ENCODE assay signal across 1 fruit fly cellular context in the genomic region with DNA sequence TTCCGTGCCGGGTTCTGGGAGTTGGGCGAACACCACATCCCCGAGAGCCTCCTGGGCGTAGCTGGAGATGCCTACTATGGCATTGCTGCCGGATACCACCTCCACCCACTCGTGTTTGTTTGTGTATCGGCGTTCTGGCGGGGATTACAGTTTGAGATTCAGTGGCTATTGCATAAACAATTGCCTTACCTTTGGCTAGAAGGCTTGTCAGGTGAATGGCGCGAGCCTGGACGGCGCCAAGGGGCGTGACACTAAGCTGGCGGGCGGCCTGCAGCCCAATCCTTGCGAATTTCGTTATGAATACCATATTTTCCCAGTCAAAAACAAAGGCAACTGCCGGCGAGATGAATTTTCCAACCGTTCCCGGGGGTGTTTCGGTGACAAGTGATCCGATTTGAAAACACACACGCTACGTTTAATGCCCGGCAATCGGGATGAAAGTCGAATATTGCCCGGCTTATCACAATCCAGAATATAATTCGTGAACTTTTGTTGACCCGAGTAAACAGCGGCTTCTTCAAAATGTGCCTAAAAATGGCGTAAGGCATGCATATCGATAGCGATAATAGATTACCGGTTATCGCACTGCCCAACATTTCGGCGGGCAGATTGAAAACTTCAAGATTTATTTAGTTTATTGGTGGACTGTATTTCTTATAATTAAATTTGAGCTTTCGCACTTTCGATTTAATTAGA.
TF ChIP-seq lines count a peak whose summit lies in the region.

A gene (minus strand): TSS at position 511 of the 696 bp plus-strand sequence.

TF ChIP-seq in whole organism, embryonic, 481 proteins besides CTCF, POLR2A, EP300 and RAD21 (continued from another document and continues in another):
- peak; percentile 66 for TF ChIP-seq CG34224 (GFP tag; IDR thresholded peaks at IDR 0.05; lab: Robert Waterston, UW; ENCODE audit: partially characterized antibody)
- TF ChIP-seq CG1603 (tag; optimal IDR thresholded peaks at IDR 0.05; lab: Kevin White, UChicago): peak; percentile 64
- peak; percentile 17 for TF ChIP-seq CG2712 (tag; optimal IDR thresholded peaks at IDR 0.05; lab: Kevin White, UChicago)
- TF ChIP-seq CG4617 (GFP tag; optimal IDR thresholded peaks at IDR 0.05; lab: Kevin White, UChicago; ENCODE audit: borderline replicate concordance): peak; percentile 29
- TF ChIP-seq CG11247 (GFP tag; IDR thresholded peaks at IDR 0.05; lab: Robert Waterston, UW): no peak
- no peak for TF ChIP-seq ATbp (GFP tag; optimal IDR thresholded peaks at IDR 0.05; lab: Kevin White, UChicago)
- TF ChIP-seq gfzf (GFP tag; optimal IDR thresholded peaks at IDR 0.05; lab: Kevin White, UChicago): peak; percentile 77
- TF ChIP-seq pum (GFP tag; optimal IDR thresholded peaks at IDR 0.05; lab: Kevin White, UChicago): no peak
- no peak for TF ChIP-seq CG11456 (GFP tag; IDR thresholded peaks at IDR 0.05; lab: Robert Waterston, UW)
- TF ChIP-seq ro (GFP tag; IDR thresholded peaks at IDR 0.05; lab: Robert Waterston, UW): no peak
- TF ChIP-seq NFAT (GFP tag; IDR thresholded peaks at IDR 0.05; lab: Robert Waterston, UW): peak; percentile 21; the same call in 1 of the 2 replicates
- TF ChIP-seq CG6272 (GFP tag; IDR thresholded peaks at IDR 0.05; lab: Robert Waterston, UW): no peak
- TF ChIP-seq Med (GFP tag; lab: Kevin White, UChicago): peak; percentile 60
- TF ChIP-seq Vsx1 (GFP tag; optimal IDR thresholded peaks at IDR 0.05; lab: Kevin White, UChicago): no peak
- TF ChIP-seq sqz (GFP tag; optimal IDR thresholded peaks at IDR 0.05; lab: Kevin White, UChicago): no peak
- no peak for TF ChIP-seq CG3847 (GFP tag; IDR thresholded peaks at IDR 0.05; lab: Robert Waterston, UW)
- TF ChIP-seq lbe (GFP tag; optimal IDR thresholded peaks at IDR 0.05; lab: Kevin White, UChicago): peak; percentile 26
- no peak for TF ChIP-seq Hr39 (optimal IDR thresholded peaks at IDR 0.05; lab: Kevin White, UChicago)
- TF ChIP-seq knrl (GFP tag; IDR thresholded peaks at IDR 0.05; lab: Robert Waterston, UW; ENCODE audit: partially characterized antibody): 0 out of 3 replicates have a peak, but pooled peaks have one; percentile 21
- TF ChIP-seq run (tag; optimal IDR thresholded peaks at IDR 0.05; lab: Kevin White, UChicago): no peak
- TF ChIP-seq CG10543 (GFP tag; optimal IDR thresholded peaks at IDR 0.05; lab: Kevin White, UChicago): peak; percentile 65
- TF ChIP-seq bbx (GFP tag; IDR thresholded peaks at IDR 0.05; lab: Robert Waterston, UW; ENCODE audit: partially characterized antibody): peak; percentile 50
- no peak for TF ChIP-seq H15 (GFP tag; IDR thresholded peaks at IDR 0.05; lab: Robert Waterston, UW)
- no peak for TF ChIP-seq CG5180 (GFP tag; optimal IDR thresholded peaks at IDR 0.05; lab: Kevin White, UChicago)
- peak; percentile 61 for TF ChIP-seq BEAF-32 (GFP tag; optimal IDR thresholded peaks at IDR 0.05; lab: Kevin White, UChicago)
- TF ChIP-seq MESR4 (GFP tag; optimal IDR thresholded peaks at IDR 0.05; lab: Kevin White, UChicago): peak; percentile 42
- TF ChIP-seq fu2 (GFP tag; optimal IDR thresholded peaks at IDR 0.05; lab: Kevin White, UChicago): no peak
- TF ChIP-seq CG17186 (GFP tag; optimal IDR thresholded peaks at IDR 0.05; lab: Kevin White, UChicago): peak; percentile 9
- no peak for TF ChIP-seq CrebB (tag; optimal IDR thresholded peaks at IDR 0.05; lab: Kevin White, UChicago)
- TF ChIP-seq CG4404 (GFP tag; IDR thresholded peaks at IDR 0.05; lab: Robert Waterston, UW): no peak
- peak; percentile 78 for TF ChIP-seq sens (GFP tag; lab: Kevin White, UChicago)
- peak; percentile 5 for TF ChIP-seq CG13424 (tag; optimal IDR thresholded peaks at IDR 0.05; lab: Kevin White, UChicago)
- peak; percentile 51 for TF ChIP-seq CG9797 (GFP tag; optimal IDR thresholded peaks at IDR 0.05; lab: Kevin White, UChicago)
- TF ChIP-seq CG16813 (GFP tag; IDR thresholded peaks at IDR 0.05; lab: Robert Waterston, UW; ENCODE audit: partially characterized antibody): peak; percentile 49; the same call in 2 of the 3 replicates
- peak; percentile 19 for TF ChIP-seq lab (GFP tag; optimal IDR thresholded peaks at IDR 0.05; lab: Kevin White, UChicago)
- TF ChIP-seq Ada2b (GFP tag; IDR thresholded peaks at IDR 0.05; lab: Robert Waterston, UW): no peak
- no peak for TF ChIP-seq CG16779 (GFP tag; IDR thresholded peaks at IDR 0.05; lab: Robert Waterston, UW)
- TF ChIP-seq ap (GFP tag; IDR thresholded peaks at IDR 0.05; lab: Robert Waterston, UW): no peak
- TF ChIP-seq Dek (tag; optimal IDR thresholded peaks at IDR 0.05; lab: Kevin White, UChicago): no peak
- no peak for TF ChIP-seq trh (GFP tag; optimal IDR thresholded peaks at IDR 0.05; lab: Kevin White, UChicago)
- TF ChIP-seq ken (GFP tag; IDR thresholded peaks at IDR 0.05; lab: Robert Waterston, UW): no peak
- no peak for TF ChIP-seq lmd (GFP tag; IDR thresholded peaks at IDR 0.05; lab: Robert Waterston, UW)
- no peak for TF ChIP-seq otp (GFP tag; IDR thresholded peaks at IDR 0.05; lab: Robert Waterston, UW)
- TF ChIP-seq CG15479 (GFP tag; optimal IDR thresholded peaks at IDR 0.05; lab: Kevin White, UChicago): no peak
- TF ChIP-seq Abd-B (GFP tag; optimal IDR thresholded peaks at IDR 0.05; lab: Kevin White, UChicago): no peak
- TF ChIP-seq unpg (GFP tag; optimal IDR thresholded peaks at IDR 0.05; lab: Kevin White, UChicago): no peak
- TF ChIP-seq CG8281 (tag; optimal IDR thresholded peaks at IDR 0.05; lab: Kevin White, UChicago): no peak
- peak; percentile 43 for TF ChIP-seq D (optimal IDR thresholded peaks at IDR 0.05; lab: Kevin White, UChicago)
- TF ChIP-seq D (GFP tag; optimal IDR thresholded peaks at IDR 0.05; lab: Kevin White, UChicago): no peak
- TF ChIP-seq CG14860 (GFP tag; IDR thresholded peaks at IDR 0.05; lab: Robert Waterston, UW; ENCODE audit: partially characterized antibody): 0 out of 3 replicates have a peak, but pooled peaks have one; percentile 13
- no peak for TF ChIP-seq CG2202 (tag; optimal IDR thresholded peaks at IDR 0.05; lab: Kevin White, UChicago)
- no peak for TF ChIP-seq CG9609 (GFP tag; optimal IDR thresholded peaks at IDR 0.05; lab: Kevin White, UChicago)
- no peak for TF ChIP-seq mirr (GFP tag; optimal IDR thresholded peaks at IDR 0.05; lab: Kevin White, UChicago)
- TF ChIP-seq Pdp1 (GFP tag; optimal IDR thresholded peaks at IDR 0.05; lab: Kevin White, UChicago): peak in 1 of 2 experiments; percentile 81
- TF ChIP-seq cad (GFP tag; optimal IDR thresholded peaks at IDR 0.05; lab: Kevin White, UChicago): no peak
- no peak for TF ChIP-seq Antp (GFP tag; optimal IDR thresholded peaks at IDR 0.05; lab: Kevin White, UChicago)
- TF ChIP-seq CG3995 (GFP tag; optimal IDR thresholded peaks at IDR 0.05; lab: Kevin White, UChicago): no peak
- TF ChIP-seq al (GFP tag; IDR thresholded peaks at IDR 0.05; lab: Robert Waterston, UW): no peak
- no peak for TF ChIP-seq Nf-YC (tag; optimal IDR thresholded peaks at IDR 0.05; lab: Kevin White, UChicago)
- TF ChIP-seq Doc3 (GFP tag; IDR thresholded peaks at IDR 0.05; lab: Robert Waterston, UW; ENCODE audit: partially characterized antibody): peak; percentile 48; the same call in 2 of the 3 replicates
- no peak for TF ChIP-seq CG14667 (GFP tag; IDR thresholded peaks at IDR 0.05; lab: Robert Waterston, UW)
- no peak for TF ChIP-seq CG17612 (GFP tag; IDR thresholded peaks at IDR 0.05; lab: Robert Waterston, UW)
- TF ChIP-seq hbn (GFP tag; IDR thresholded peaks at IDR 0.05; lab: Robert Waterston, UW; ENCODE audit: partially characterized antibody): no peak; the same call in 1 of the 2 replicates
- 0 out of 3 replicates have a peak, but pooled peaks have one; percentile 20 for TF ChIP-seq z (GFP tag; IDR thresholded peaks at IDR 0.05; lab: Robert Waterston, UW)
- TF ChIP-seq gem (tag; optimal IDR thresholded peaks at IDR 0.05; lab: Kevin White, UChicago): peak; percentile 22
- no peak for TF ChIP-seq CG31224 (GFP tag; IDR thresholded peaks at IDR 0.05; lab: Robert Waterston, UW)
- no peak for TF ChIP-seq Myb (GFP tag; optimal IDR thresholded peaks at IDR 0.05; lab: Kevin White, UChicago)
- peak; percentile 28 for TF ChIP-seq Sin3A (optimal IDR thresholded peaks at IDR 0.05; lab: Kevin White, UChicago)
- peak; percentile 13 for TF ChIP-seq nerfin-1 (tag; optimal IDR thresholded peaks at IDR 0.05; lab: Kevin White, UChicago)
- no peak for TF ChIP-seq ewg (GFP tag; optimal IDR thresholded peaks at IDR 0.05; lab: Kevin White, UChicago)
- TF ChIP-seq CG6765 (GFP tag; optimal IDR thresholded peaks at IDR 0.05; lab: Kevin White, UChicago): no peak
- no peak for TF ChIP-seq br (optimal IDR thresholded peaks at IDR 0.05; lab: Kevin White, UChicago)
- no peak for TF ChIP-seq CG8290 (GFP tag; optimal IDR thresholded peaks at IDR 0.05; lab: Kevin White, UChicago)
- TF ChIP-seq CG8290 (tag; optimal IDR thresholded peaks at IDR 0.05; lab: Kevin White, UChicago): peak in 1 of 2 experiments; percentile 54
- TF ChIP-seq CG15514 (GFP tag; optimal IDR thresholded peaks at IDR 0.05; lab: Kevin White, UChicago): peak; percentile 54
- TF ChIP-seq CG12659 (GFP tag; optimal IDR thresholded peaks at IDR 0.05; lab: Kevin White, UChicago): peak; percentile 9
- no peak for TF ChIP-seq CG6813 (GFP tag; optimal IDR thresholded peaks at IDR 0.05; lab: Kevin White, UChicago)
- no peak for TF ChIP-seq CG18011 (GFP tag; optimal IDR thresholded peaks at IDR 0.05; lab: Kevin White, UChicago)
- no peak for TF ChIP-seq CG1024 (GFP tag; IDR thresholded peaks at IDR 0.05; lab: Robert Waterston, UW)
- TF ChIP-seq CG10267 (tag; optimal IDR thresholded peaks at IDR 0.05; lab: Kevin White, UChicago): peak; percentile 5
- no peak for TF ChIP-seq ems (GFP tag; optimal IDR thresholded peaks at IDR 0.05; lab: Kevin White, UChicago)
- peak; percentile 45; the same call in 2 of the 3 replicates for TF ChIP-seq Opbp (GFP tag; IDR thresholded peaks at IDR 0.05; lab: Robert Waterston, UW; ENCODE audit: partially characterized antibody)
- TF ChIP-seq CG17361 (GFP tag; IDR thresholded peaks at IDR 0.05; lab: Robert Waterston, UW): 0 out of 3 replicates have a peak, but pooled peaks have one; percentile 19
- TF ChIP-seq exex (tag; optimal IDR thresholded peaks at IDR 0.05; lab: Kevin White, UChicago): peak; percentile 27
- TF ChIP-seq CG16815 (GFP tag; optimal IDR thresholded peaks at IDR 0.05; lab: Kevin White, UChicago): no peak
- TF ChIP-seq zen (tag; optimal IDR thresholded peaks at IDR 0.05; lab: Kevin White, UChicago): peak; percentile 4
- TF ChIP-seq pros (GFP tag; optimal IDR thresholded peaks at IDR 0.05; lab: Kevin White, UChicago): peak; percentile 87
- TF ChIP-seq Max (GFP tag; optimal IDR thresholded peaks at IDR 0.05; lab: Kevin White, UChicago): no peak
- peak; percentile 58 for TF ChIP-seq Bgb (GFP tag; IDR thresholded peaks at IDR 0.05; lab: Robert Waterston, UW; ENCODE audit: partially characterized antibody)
- no peak for TF ChIP-seq slou (GFP tag; optimal IDR thresholded peaks at IDR 0.05; lab: Kevin White, UChicago)
- peak; percentile 71 for TF ChIP-seq CG2116 (GFP tag; optimal IDR thresholded peaks at IDR 0.05; lab: Kevin White, UChicago)
- no peak for TF ChIP-seq en (GFP tag; optimal IDR thresholded peaks at IDR 0.05; lab: Kevin White, UChicago)
- TF ChIP-seq sug (tag; optimal IDR thresholded peaks at IDR 0.05; lab: Kevin White, UChicago): no peak
- peak; percentile 31; the same call in 1 of the 2 replicates for TF ChIP-seq vvl (GFP tag; IDR thresholded peaks at IDR 0.05; lab: Robert Waterston, UW)
- peak; percentile 57 for TF ChIP-seq CG6791 (GFP tag; IDR thresholded peaks at IDR 0.05; lab: Robert Waterston, UW; ENCODE audit: partially characterized antibody)
- no peak for TF ChIP-seq Poxn (GFP tag; IDR thresholded peaks at IDR 0.05; lab: Robert Waterston, UW)
- TF ChIP-seq CG17359 (tag; optimal IDR thresholded peaks at IDR 0.05; lab: Kevin White, UChicago): peak; percentile 20
- TF ChIP-seq wdn (GFP tag; IDR thresholded peaks at IDR 0.05; lab: Robert Waterston, UW): no peak
- TF ChIP-seq CG13624 (GFP tag; optimal IDR thresholded peaks at IDR 0.05; lab: Kevin White, UChicago): peak; percentile 5
- no peak for TF ChIP-seq dpn (GFP tag; optimal IDR thresholded peaks at IDR 0.05; lab: Kevin White, UChicago)
- no peak for TF ChIP-seq CG7556 (GFP tag; optimal IDR thresholded peaks at IDR 0.05; lab: Kevin White, UChicago)
- no peak for TF ChIP-seq grau (tag; optimal IDR thresholded peaks at IDR 0.05; lab: Kevin White, UChicago)
- no peak for TF ChIP-seq pfk (GFP tag; optimal IDR thresholded peaks at IDR 0.05; lab: Kevin White, UChicago)
- TF ChIP-seq mld (GFP tag; IDR thresholded peaks at IDR 0.05; lab: Robert Waterston, UW; ENCODE audit: partially characterized antibody): no peak
- TF ChIP-seq Scr (GFP tag; IDR thresholded peaks at IDR 0.05; lab: Robert Waterston, UW; ENCODE audit: partially characterized antibody): peak; percentile 46; the same call in 1 of the 2 replicates
- no peak for TF ChIP-seq tx (GFP tag; optimal IDR thresholded peaks at IDR 0.05; lab: Kevin White, UChicago)
- no peak for TF ChIP-seq Dbx (GFP tag; IDR thresholded peaks at IDR 0.05; lab: Robert Waterston, UW)
- peak; percentile 4 for TF ChIP-seq NC2β (GFP tag; optimal IDR thresholded peaks at IDR 0.05; lab: Kevin White, UChicago)
- TF ChIP-seq vnd (GFP tag; IDR thresholded peaks at IDR 0.05; lab: Robert Waterston, UW; ENCODE audit: partially characterized antibody): peak; percentile 48; the same call in 2 of the 3 replicates
- TF ChIP-seq Sry-δ (GFP tag; optimal IDR thresholded peaks at IDR 0.05; lab: Kevin White, UChicago): peak; percentile 77
- TF ChIP-seq ftz-f1 (GFP tag; optimal IDR thresholded peaks at IDR 0.05; lab: Kevin White, UChicago): no peak
- TF ChIP-seq CG34376 (GFP tag; optimal IDR thresholded peaks at IDR 0.05; lab: Kevin White, UChicago): peak; percentile 82
- no peak for TF ChIP-seq cato (GFP tag; optimal IDR thresholded peaks at IDR 0.05; lab: Kevin White, UChicago; ENCODE audit: borderline replicate concordance)
- TF ChIP-seq nom (GFP tag; optimal IDR thresholded peaks at IDR 0.05; lab: Kevin White, UChicago): peak; percentile 0
- no peak for TF ChIP-seq CG17802 (tag; optimal IDR thresholded peaks at IDR 0.05; lab: Kevin White, UChicago)
- no peak for TF ChIP-seq Awh (GFP tag; IDR thresholded peaks at IDR 0.05; lab: Robert Waterston, UW)
- peak; percentile 1 for TF ChIP-seq CG2678 (tag; optimal IDR thresholded peaks at IDR 0.05; lab: Kevin White, UChicago)
- TF ChIP-seq ab (GFP tag; optimal IDR thresholded peaks at IDR 0.05; lab: Kevin White, UChicago): no peak
- peak; percentile 21 for TF ChIP-seq CG9727 (GFP tag; optimal IDR thresholded peaks at IDR 0.05; lab: Kevin White, UChicago)
- TF ChIP-seq Dip2 (GFP tag; IDR thresholded peaks at IDR 0.05; lab: Robert Waterston, UW): no peak
- TF ChIP-seq CG10147 (GFP tag; optimal IDR thresholded peaks at IDR 0.05; lab: Kevin White, UChicago): peak; percentile 9
- TF ChIP-seq E2f2 (GFP tag; IDR thresholded peaks at IDR 0.05; lab: Robert Waterston, UW): peak; percentile 94
